Worm (Caenorhabditis elegans): ENCODE results near the gene fat-7.

- no peak for TF ChIP-seq repo-1 (tag; optimal IDR thresholded peaks at IDR 0.05)
- no peak for TF ChIP-seq lsl-1 (GFP tag; optimal IDR thresholded peaks at IDR 0.05)
- no peak for TF ChIP-seq pbrm-1 (GFP tag; IDR thresholded peaks at IDR 0.05)
- no peak for TF ChIP-seq F49E8.2 (tag; optimal IDR thresholded peaks at IDR 0.05; ENCODE audit: insufficient read depth)
- TF ChIP-seq efl-1 (GFP tag; optimal IDR thresholded peaks at IDR 0.05), result no peak
- TF ChIP-seq ama-1 (optimal IDR thresholded peaks at IDR 0.05), result no peak
- TF ChIP-seq ama-1 (GFP tag; optimal IDR thresholded peaks at IDR 0.05), result no peak
Observed at ce11 chrV:7123188-7123708, 29.7 kb downstream of the fat-7 start, which contains the start of gene lmd-5.
